Worm (Caenorhabditis elegans): Measurements from ENCODE around the gene F12A10.6.

DNA sequence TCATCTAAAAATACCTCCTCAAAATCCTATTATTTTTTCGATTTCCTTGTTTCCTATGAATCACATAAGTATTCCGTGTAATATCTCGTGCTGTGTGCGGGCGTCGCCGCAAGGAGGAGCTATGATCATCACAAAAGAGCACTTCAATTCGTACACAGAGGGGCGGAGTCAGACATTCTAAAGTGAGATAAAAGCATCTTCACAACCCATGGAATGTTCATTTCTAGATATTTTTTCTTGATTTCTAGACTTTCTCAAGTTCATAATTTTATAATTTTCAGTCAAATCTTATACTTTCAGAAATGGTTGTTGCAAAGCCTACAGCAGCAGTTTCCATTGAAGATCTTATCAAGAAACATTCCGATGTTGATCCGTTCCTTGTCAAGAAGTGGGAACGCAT lies 46.9 kb downstream of the F12A10.6 start, which contains the start of gene cex-1:
- TF ChIP-seq ref-1 (GFP tag; conservative IDR thresholded peaks at IDR 0.05) (no peak), cog-1 (tag; optimal IDR thresholded peaks at IDR 0.05) (no peak)
